Worm (Caenorhabditis elegans): ENCODE data around the gene srg-59.

- no peak for TF ChIP-seq ztf-29 (GFP tag; IDR thresholded peaks at IDR 0.05)
- no peak for TF ChIP-seq tab-1 (GFP tag; IDR thresholded peaks at IDR 0.05)
- no peak for TF ChIP-seq flt-1 (GFP tag; IDR thresholded peaks at IDR 0.05)
- no peak for TF ChIP-seq cog-1 (tag; optimal IDR thresholded peaks at IDR 0.05)
These were observed 17.2 kb upstream of the srg-59 start, which contains the start of gene srg-62 for ce11 chrV:2742298-2742697.
